Worm (Caenorhabditis elegans) whole organism, L4 larva: Measurements from ENCODE around the gene lurp-4.
A peak's percentile ranks its signal among the peaks of the same experiment; 100 is the strongest.

ENCODE experiments used
- D1046.2 ChIP-seq: fragments of 200-800 bp; sonication (Bioruptor generic); IDR thresholded peaks from 2 replicates; pipeline ENCODE4 v1.3.6; 2022; ENCODE audit warnings: missing genetic modification characterization, missing compliant biosample characterization
- F10B5.3 ChIP-seq: sonication (generic microtip); optimal IDR thresholded peaks from 2 replicates; lab custom pipeline; 2016; ENCODE audit warnings: mild to moderate bottlenecking, missing genetic modification characterization, missing compliant biosample characterization
- R02D3.7 ChIP-seq: fragments of 150-350 bp; sonication (generic microtip); optimal IDR thresholded peaks from 3 replicates; lab custom pipeline; 2014; ENCODE audit warnings: missing biosample characterization, missing genetic modification characterization
- T20F7.1 ChIP-seq: fragments of 200-800 bp; sonication (Bioruptor generic); optimal IDR thresholded peaks from 2 replicates; lab custom pipeline; 2018; ENCODE audit warnings: mild to moderate bottlenecking, missing genetic modification characterization, missing compliant biosample characterization
- Y48G9A.11 ChIP-seq: fragments of 200-800 bp; sonication (Bioruptor generic); IDR thresholded peaks from 2 replicates; pipeline ENCODE4 v1.3.6; 2022; ENCODE audit warnings: missing genetic modification reagents, missing genetic modification characterization, missing compliant biosample characterization
- Y75B8A.6 ChIP-seq: fragments of 200-800 bp; sonication (Bioruptor generic); IDR thresholded peaks from 2 replicates; pipeline ENCODE4 v1.3.6; 2022; ENCODE audit warnings: missing genetic modification reagents, missing genetic modification characterization, missing compliant biosample characterization
- ZK337.2 ChIP-seq: fragments of 200-800 bp; sonication (Bioruptor generic); IDR thresholded peaks from 2 replicates; pipeline ENCODE4 v1.3.6; 2022; ENCODE audit warnings: missing genetic modification reagents, missing genetic modification characterization, missing compliant biosample characterization
- aha-1 ChIP-seq: fragments of 150-350 bp; peaks from one replicate; lab custom pipeline; 2014; ENCODE audit warnings: missing biosample characterization, missing genetic modification characterization
- aly-2 ChIP-seq: sonication (generic microtip); optimal IDR thresholded peaks from 2 replicates; lab custom pipeline; 2018; ENCODE audit warnings: missing biosample characterization, missing genetic modification characterization
- ama-1 ChIP-seq: fragments of 150-350 bp; optimal IDR thresholded peaks from 2 replicates; lab custom pipeline; 2014; ENCODE audit warnings: inconsistent platforms, mixed read lengths
- ceh-20 ChIP-seq: fragments of 200-800 bp; sonication (Bioruptor generic); IDR thresholded peaks from 2 replicates; pipeline ENCODE4 v1.3.6; 2022; ENCODE audit warnings: missing genetic modification reagents, missing genetic modification characterization, missing compliant biosample characterization
- ces-1 ChIP-seq: fragments of 150-350 bp; sonication (generic microtip); optimal IDR thresholded peaks from 4 replicates; lab custom pipeline; 2014; ENCODE audit warnings: missing biosample characterization, missing genetic modification reagents, missing genetic modification characterization
- cey-2 ChIP-seq: sonication (generic microtip); optimal IDR thresholded peaks from 3 replicates; lab custom pipeline; 2017; ENCODE audit warnings: missing genetic modification characterization, mild to moderate bottlenecking, missing compliant biosample characterization, antibody characterized with exemption, borderline replicate concordance; ENCODE audit not compliant: insufficient read depth
- ctbp-1 ChIP-seq: fragments of 200-800 bp; sonication (Bioruptor generic); IDR thresholded peaks from 2 replicates; pipeline ENCODE4 v1.3.6; 2022; ENCODE audit warnings: missing genetic modification reagents, missing genetic modification characterization, missing compliant biosample characterization
- daf-16 ChIP-seq, 3 experiments: sonication (generic microtip); optimal IDR thresholded peaks; 2 replicates each; lab custom pipeline; 2016 to 2017; ENCODE audit warnings: missing genetic modification characterization in 3 of 3, missing genetic modification reagents in 3 of 3, mild to moderate bottlenecking in 2 of 3, missing compliant biosample characterization in 2 of 3, missing biosample characterization in 1 of 3, moderate library complexity in 1 of 3
- dmd-6 ChIP-seq: fragments of 200-800 bp; sonication (Bioruptor generic); IDR thresholded peaks from 2 replicates; pipeline ENCODE4 v1.3.6; 2022; ENCODE audit warnings: missing genetic modification reagents, missing genetic modification characterization, missing compliant biosample characterization
- dpl-1 ChIP-seq: fragments of 150-350 bp; optimal IDR thresholded peaks from 2 replicates; lab custom pipeline; 2014; ENCODE audit warnings: missing biosample characterization, missing genetic modification reagents, missing genetic modification characterization
- dve-1 ChIP-seq: sonication (generic microtip); optimal IDR thresholded peaks from 2 replicates; lab custom pipeline; 2017; ENCODE audit warnings: antibody characterized with exemption, mild to moderate bottlenecking, missing genetic modification characterization, missing compliant biosample characterization; ENCODE audit not compliant: insufficient read depth
- fkh-10 ChIP-seq: fragments of 150-350 bp; optimal IDR thresholded peaks from 2 replicates; lab custom pipeline; 2014; ENCODE audit warnings: missing biosample characterization, missing genetic modification reagents, missing genetic modification characterization
- hif-1 ChIP-seq, 2 experiments: sonication (generic microtip); optimal IDR thresholded peaks; 2 replicates each; lab custom pipeline; 2016 to 2017; ENCODE audit warnings: missing compliant biosample characterization in 2 of 2, missing genetic modification characterization in 2 of 2, missing genetic modification reagents in 2 of 2, missing genotype in 2 of 2, mild to moderate bottlenecking in 1 of 2
- hlh-30 ChIP-seq: sonication (generic microtip); optimal IDR thresholded peaks from 2 replicates; lab custom pipeline; 2017; ENCODE audit warnings: antibody characterized with exemption, mild to moderate bottlenecking, missing genetic modification characterization, missing compliant biosample characterization; ENCODE audit not compliant: insufficient read depth
- jun-1 ChIP-seq: fragments of 150-350 bp; optimal IDR thresholded peaks from 2 replicates; lab custom pipeline; 2014; ENCODE audit warnings: missing biosample characterization, missing genetic modification reagents, missing genetic modification characterization
- madf-9 ChIP-seq: fragments of 200-800 bp; sonication (Bioruptor generic); conservative IDR thresholded peaks from 2 replicates; pipeline ENCODE4 v1.3.6; 2022; ENCODE audit warnings: missing genetic modification reagents, missing genetic modification characterization, missing compliant biosample characterization
- nhr-10 ChIP-seq: fragments of 150-350 bp; optimal IDR thresholded peaks from 2 replicates; lab custom pipeline; 2014; ENCODE audit warnings: missing biosample characterization, missing genetic modification characterization
- nhr-111 ChIP-seq: fragments of 200-800 bp; sonication (Bioruptor generic); optimal IDR thresholded peaks from 2 replicates; lab custom pipeline; 2018; ENCODE audit warnings: mild to moderate bottlenecking, missing genetic modification characterization, missing compliant biosample characterization
- nhr-28 ChIP-seq: fragments of 150-350 bp; optimal IDR thresholded peaks from 2 replicates; lab custom pipeline; 2014; ENCODE audit warnings: missing biosample characterization, missing genetic modification characterization
- pqm-1 ChIP-seq: sonication (generic microtip); optimal IDR thresholded peaks from 2 replicates; lab custom pipeline; 2017; ENCODE audit warnings: missing biosample characterization, missing genetic modification characterization
- saeg-2 ChIP-seq: fragments of 200-800 bp; sonication (Bioruptor generic); IDR thresholded peaks from 2 replicates; pipeline ENCODE4 v1.3.6; 2022; ENCODE audit warnings: missing genetic modification reagents, missing genetic modification characterization, missing compliant biosample characterization
- tra-1 ChIP-seq: fragments of 200-800 bp; sonication (Bioruptor generic); IDR thresholded peaks from 2 replicates; pipeline ENCODE4 v1.3.6; 2022; ENCODE audit warnings: missing genetic modification reagents, missing genetic modification characterization, missing compliant biosample characterization
- unc-62 ChIP-seq, 3 experiments: fragments of 150-350 bp in 1 of 3; sonication (generic microtip); optimal IDR thresholded peaks in 2 of 3; peaks in 1 of 3; 1 replicate in 1 of 3; 2 replicates in 2 of 3; lab custom pipeline; 2014 to 2017; ENCODE audit warnings: missing biosample characterization in 3 of 3, missing genetic modification characterization in 3 of 3, missing genetic modification reagents in 3 of 3, missing genotype in 1 of 3

The lurp-4 gene

ce11 chrV:13090130-13090770 lies 2.2 kb upstream of the lurp-4 start, which contains the start of gene C34B4.4 (continued):
- 0 out of 2 replicates have a peak, but pooled peaks have one; percentile 18 for TF ChIP-seq Y48G9A.11
- no peak for TF ChIP-seq dpl-1 (GFP tag; lab: Kevin White, UChicago)
- TF ChIP-seq ctbp-1 (GFP tag; lab: Robert Waterston, UW): 0 out of 2 replicates have a peak, but pooled peaks have one; percentile 7
- peak; percentile 36 for TF ChIP-seq ama-1
- TF ChIP-seq hif-1 (tag; optimal IDR thresholded peaks at IDR 0.05; lab: Kevin White, UChicago): no peak
- TF ChIP-seq T20F7.1: peak; percentile 1
- 0 out of 2 replicates have a peak, but pooled peaks have one; percentile 46 for TF ChIP-seq tra-1 (GFP tag; lab: Robert Waterston, UW)
- no peak for TF ChIP-seq cey-2 (tag; lab: Kevin White, UChicago)
- no peak for TF ChIP-seq daf-16 (GFP tag; optimal IDR thresholded peaks at IDR 0.05; lab: Kevin White, UChicago)
- peak; percentile 14 for TF ChIP-seq daf-16 (tag; optimal IDR thresholded peaks at IDR 0.05; lab: Kevin White, UChicago)
- TF ChIP-seq nhr-10 (tag; lab: Kevin White, UChicago): peak; percentile 9
- no peak for TF ChIP-seq jun-1 (tag; lab: Kevin White, UChicago)
- peak; percentile 24 for TF ChIP-seq nhr-111 (GFP tag; lab: Kevin White, UChicago)
- no peak for TF ChIP-seq pqm-1 (tag; lab: Kevin White, UChicago)
- TF ChIP-seq aha-1: peak; percentile 90
- TF ChIP-seq Y75B8A.6 (GFP tag; lab: Robert Waterston, UW): no peak

- no peak for TF ChIP-seq pqm-1 (tag; lab: Kevin White, UChicago)
- no peak for TF ChIP-seq R02D3.7 (tag; lab: Kevin White, UChicago)
- TF ChIP-seq ZK337.2 (GFP tag; lab: Robert Waterston, UW): no peak
- TF ChIP-seq madf-9 (GFP tag; lab: Robert Waterston, UW): no peak
- TF ChIP-seq ces-1 (GFP tag; lab: Kevin White, UChicago): no peak
- no peak for TF ChIP-seq fkh-10 (GFP tag; lab: Kevin White, UChicago)
Measured at ce11 chrV:13095654-13096053, 3.2 kb downstream of the lurp-4 start, which contains the start of gene C34B4.5. Gene C34B4.5, plus strand, starts transcription at chrV:13095954.

DNA sequence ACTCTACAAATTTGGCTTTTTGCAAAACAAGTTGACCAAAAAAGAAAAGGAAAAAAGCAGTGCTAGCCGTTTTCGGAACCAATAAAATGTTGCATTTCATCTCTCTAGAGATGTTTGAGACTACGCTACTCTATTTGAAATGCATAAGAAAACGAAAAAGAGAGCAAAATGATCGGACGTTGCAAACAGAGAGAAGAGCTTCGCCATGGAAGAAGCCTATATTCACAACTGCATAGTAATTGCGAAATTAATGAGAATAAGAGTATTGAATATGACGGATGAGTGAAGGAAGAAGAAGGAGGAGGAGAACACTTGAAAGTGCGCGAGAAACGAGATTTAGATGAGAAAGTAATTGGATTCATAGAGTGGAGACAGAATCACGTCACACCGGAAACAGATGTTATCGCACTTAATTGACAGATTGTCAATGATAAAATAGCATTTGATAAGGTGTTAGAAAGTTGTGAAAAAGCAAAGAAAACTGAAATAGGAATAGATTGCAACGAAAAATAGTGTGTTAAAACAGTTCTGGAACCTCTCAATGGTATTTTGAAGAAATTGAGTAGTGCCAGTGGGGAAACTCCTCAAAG lies 13.5 kb downstream of the lurp-4 start:
- TF ChIP-seq D1046.2 (GFP tag; lab: Robert Waterston, UW): no peak
- peak; percentile 15; the same call in 1 of the 2 replicates for TF ChIP-seq dmd-6 (GFP tag; lab: Robert Waterston, UW)
- TF ChIP-seq unc-62 (GFP tag; optimal IDR thresholded peaks at IDR 0.05 in 1 of 2; lab: Kevin White, UChicago): peak in 1 of 2 experiments; percentile 84
- no peak for TF ChIP-seq unc-62 (tag; optimal IDR thresholded peaks at IDR 0.05; lab: Kevin White, UChicago)

DNA sequence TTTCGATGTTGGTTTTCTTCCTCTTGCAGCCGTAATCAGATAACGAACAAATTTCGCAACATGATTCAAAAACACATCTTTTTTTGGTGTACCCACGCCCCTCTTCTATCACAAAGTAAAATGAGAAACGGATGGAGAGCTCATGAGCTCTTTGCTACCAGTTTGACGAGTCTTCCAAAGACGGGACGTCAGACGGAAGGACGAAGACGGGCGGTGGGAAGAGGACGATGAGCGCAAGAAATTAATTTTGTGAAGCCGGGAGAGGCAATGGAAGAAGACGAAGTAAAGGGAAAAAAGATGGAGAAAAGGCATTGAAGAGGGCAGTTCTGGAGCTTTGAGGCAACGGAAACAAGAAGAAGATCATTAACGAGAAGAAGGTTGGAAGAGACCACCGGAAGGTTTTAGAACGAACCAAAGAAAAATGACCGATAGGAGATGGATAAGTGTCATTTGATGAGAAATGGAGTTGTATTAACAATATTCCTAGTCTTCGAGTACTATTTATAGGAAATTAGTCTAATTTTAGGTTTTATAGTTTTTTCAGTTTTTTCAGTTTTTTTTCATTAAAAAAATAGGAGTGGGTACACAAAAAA lies 19.2 kb downstream of the lurp-4 start:
- TF ChIP-seq nhr-28 (no peak), aly-2 (tag; lab: Kevin White, UChicago) (no peak), jun-1 (tag; lab: Kevin White, UChicago) (no peak), aha-1 (peak; percentile 97), ceh-20 (0 out of 2 replicates have a peak, but pooled peaks have one; percentile 23)
- TF ChIP-seq, all 104 proteins: peak for 2

DNA sequence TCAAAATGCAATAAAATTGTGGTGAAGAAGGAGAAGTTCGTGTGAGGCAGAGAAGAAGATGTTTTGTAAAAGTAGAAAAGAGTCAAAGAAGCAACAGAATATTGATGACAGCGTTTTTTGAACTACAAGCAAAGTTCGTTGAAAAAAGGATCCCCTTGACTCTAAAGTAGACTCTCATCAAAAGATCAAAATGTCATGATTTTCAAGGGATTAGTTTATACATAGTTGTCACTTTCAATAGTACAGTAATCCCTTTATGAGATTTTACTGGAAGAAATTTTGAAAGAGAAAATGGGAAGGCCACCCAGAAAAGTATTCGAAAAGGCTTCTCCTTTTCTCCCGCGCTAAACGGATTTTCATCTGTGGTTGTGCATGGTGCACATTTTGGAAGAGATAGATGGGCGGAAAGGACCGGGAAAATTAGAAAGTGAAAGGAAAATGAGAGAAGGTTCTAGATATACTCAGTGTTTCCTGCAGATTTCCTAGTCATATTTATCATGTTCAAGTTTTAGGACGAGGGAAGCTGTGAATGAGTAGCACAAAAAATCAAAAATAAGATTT lies 20.6 kb downstream of the lurp-4 start:
- no peak for TF ChIP-seq saeg-2 (GFP tag; lab: Robert Waterston, UW)
- TF ChIP-seq unc-62 (GFP tag; optimal IDR thresholded peaks at IDR 0.05 in 1 of 2; lab: Kevin White, UChicago): peak in 1 of 2 experiments; percentile 91
- TF ChIP-seq unc-62 (tag; optimal IDR thresholded peaks at IDR 0.05; lab: Kevin White, UChicago): no peak
- TF ChIP-seq hlh-30 (tag; lab: Kevin White, UChicago): no peak
- no peak for TF ChIP-seq dve-1 (tag; lab: Kevin White, UChicago)
- TF ChIP-seq Y48G9A.11: no peak
- no peak for TF ChIP-seq F10B5.3
